Fruit fly (Drosophila melanogaster) whole organism, embryonic: ENCODE measurements around the gene CG11164.
A peak's percentile ranks its signal among the peaks of the same experiment; 100 is the strongest.

ENCODE experiments used
- ATbp ChIP-seq: fragments of 200-800 bp; sonication (Bioruptor generic); optimal IDR thresholded peaks from 2 replicates; lab custom pipeline; 2017; ENCODE audit warnings: missing biosample characterization, mild to moderate bottlenecking, missing genetic modification characterization, missing genetic modification reagents
- CG10209 ChIP-seq: fragments of 200-800 bp; sonication (Bioruptor generic); optimal IDR thresholded peaks from 3 replicates; lab custom pipeline; 2017; ENCODE audit warnings: missing biosample characterization, mild to moderate bottlenecking, missing genetic modification characterization, missing genetic modification reagents
- CG11560 ChIP-seq: fragments of 200-800 bp; sonication (Bioruptor generic); IDR thresholded peaks from 3 replicates; pipeline ENCODE4 v1.3.6; 2022; ENCODE audit warnings: missing biosample characterization, missing genetic modification characterization
- CG13424 ChIP-seq: fragments of 200-800 bp; sonication (Bioruptor generic); optimal IDR thresholded peaks from 2 replicates; lab custom pipeline; 2019; ENCODE audit warnings: missing biosample characterization, mild to moderate bottlenecking, missing genetic modification characterization, moderate library complexity
- CG13894 ChIP-seq: fragments of 200-800 bp; sonication (Bioruptor generic); optimal IDR thresholded peaks from 3 replicates; lab custom pipeline; 2018; ENCODE audit warnings: missing biosample characterization, mild to moderate bottlenecking, missing genetic modification characterization, moderate library complexity
- CG14050 ChIP-seq: fragments of 200-800 bp; sonication (Bioruptor generic); IDR thresholded peaks from 3 replicates; pipeline ENCODE4 v1.3.6; 2022; ENCODE audit warnings: missing biosample characterization, missing genetic modification characterization
- CG18476 ChIP-seq: fragments of 200-800 bp; sonication (Bioruptor generic); optimal IDR thresholded peaks from 2 replicates; lab custom pipeline; 2016; ENCODE audit warnings: missing biosample characterization, mild to moderate bottlenecking, missing genetic modification characterization
- CG2129 ChIP-seq: fragments of 200-800 bp; sonication (Bioruptor generic); IDR thresholded peaks from 2 replicates; pipeline ENCODE4 v1.3.6; 2022; ENCODE audit warnings: missing biosample characterization, missing genetic modification characterization; ENCODE audit not compliant: partially characterized antibody
- CG2202 ChIP-seq: fragments of 200-800 bp; sonication (Bioruptor generic); optimal IDR thresholded peaks from 2 replicates; lab custom pipeline; 2018; ENCODE audit warnings: missing biosample characterization, mild to moderate bottlenecking, missing genetic modification characterization
- CG30431 ChIP-seq: fragments of 200-800 bp; sonication (Bioruptor generic); optimal IDR thresholded peaks from 2 replicates; lab custom pipeline; 2017; ENCODE audit warnings: missing biosample characterization, missing genetic modification characterization
- CG32767 ChIP-seq: fragments of 200-800 bp; sonication (Bioruptor generic); IDR thresholded peaks from 2 replicates; pipeline ENCODE4 v1.3.6; 2022; ENCODE audit warnings: missing biosample characterization, missing genetic modification characterization
- CG3281 ChIP-seq: fragments of 200-800 bp; sonication (Bioruptor generic); optimal IDR thresholded peaks from 3 replicates; lab custom pipeline; 2017; ENCODE audit warnings: missing biosample characterization, mild to moderate bottlenecking, missing genetic modification characterization
- CG34376 ChIP-seq: fragments of 200-800 bp; sonication (Bioruptor generic); optimal IDR thresholded peaks from 2 replicates; lab custom pipeline; 2018; ENCODE audit warnings: missing biosample characterization, mild to moderate bottlenecking, missing genetic modification characterization
- CG5180 ChIP-seq: fragments of 200-800 bp; sonication (Bioruptor generic); optimal IDR thresholded peaks from 3 replicates; lab custom pipeline; 2017; ENCODE audit warnings: missing biosample characterization, missing genetic modification characterization, mild to moderate bottlenecking, moderate library complexity, missing genetic modification reagents
- CG9817 ChIP-seq: fragments of 200-800 bp; sonication (Bioruptor generic); optimal IDR thresholded peaks from 2 replicates; lab custom pipeline; 2018; ENCODE audit warnings: missing biosample characterization, mild to moderate bottlenecking, missing genetic modification characterization, moderate library complexity
- Doc3 ChIP-seq: fragments of 200-800 bp; sonication (Bioruptor generic); IDR thresholded peaks from 3 replicates; pipeline ENCODE4 v1.3.6; 2022; ENCODE audit warnings: missing biosample characterization, missing genetic modification characterization; ENCODE audit not compliant: partially characterized antibody
- Gug ChIP-seq: fragments of 200-800 bp; sonication (Bioruptor generic); IDR thresholded peaks from 4 replicates; pipeline ENCODE4 v1.3.6; 2022; ENCODE audit warnings: missing biosample characterization, missing genetic modification characterization
- HLH54F ChIP-seq: fragments of 200-800 bp; sonication (Bioruptor generic); optimal IDR thresholded peaks from 3 replicates; lab custom pipeline; 2016; ENCODE audit warnings: missing biosample characterization, missing genetic modification characterization
- Hmr ChIP-seq: fragments of 200-800 bp; sonication (Bioruptor generic); optimal IDR thresholded peaks from 3 replicates; lab custom pipeline; 2017; ENCODE audit warnings: mild to moderate bottlenecking, missing biosample characterization, missing genetic modification reagents, missing genetic modification characterization
- Hsf ChIP-seq: fragments of 200-800 bp; sonication (Bioruptor generic); optimal IDR thresholded peaks from 3 replicates; lab custom pipeline; 2016; ENCODE audit warnings: missing biosample characterization, missing genetic modification characterization
- Neu2 ChIP-seq: fragments of 200-800 bp; sonication (Bioruptor generic); optimal IDR thresholded peaks from 3 replicates; lab custom pipeline; 2016; ENCODE audit warnings: missing biosample characterization, missing genetic modification characterization, borderline replicate concordance
- Oaz ChIP-seq: fragments of 200-800 bp; sonication (Bioruptor generic); IDR thresholded peaks from 2 replicates; pipeline ENCODE4 v1.3.6; 2022; ENCODE audit warnings: missing biosample characterization, missing genetic modification characterization
- PHDP ChIP-seq: fragments of 200-800 bp; sonication (Bioruptor generic); optimal IDR thresholded peaks from 3 replicates; lab custom pipeline; 2018; ENCODE audit warnings: missing biosample characterization, mild to moderate bottlenecking, missing genetic modification characterization, moderate library complexity
- Ravus ChIP-seq: fragments of 200-800 bp; sonication (Bioruptor generic); IDR thresholded peaks from 2 replicates; pipeline ENCODE4 v1.3.6; 2022; ENCODE audit warnings: missing biosample characterization, missing genetic modification characterization
- Six4 ChIP-seq: fragments of 200-800 bp; sonication (Bioruptor generic); optimal IDR thresholded peaks from 2 replicates; lab custom pipeline; 2016; ENCODE audit warnings: missing biosample characterization, missing genetic modification characterization
- YL-1 ChIP-seq: fragments of 200-800 bp; sonication (Bioruptor generic); optimal IDR thresholded peaks from 3 replicates; lab custom pipeline; 2017; ENCODE audit warnings: missing biosample characterization, mild to moderate bottlenecking, missing genetic modification characterization
- bcd ChIP-seq: fragments of 200-800 bp; sonication (Bioruptor generic); optimal IDR thresholded peaks from 2 replicates; lab custom pipeline; 2017; ENCODE audit warnings: missing biosample characterization, mild to moderate bottlenecking, missing genetic modification characterization
- bsh ChIP-seq, 2 experiments: fragments of 200-800 bp; sonication (Bioruptor generic); optimal IDR thresholded peaks; 2 replicates each; lab custom pipeline; 2017 to 2018; ENCODE audit warnings: mild to moderate bottlenecking in 2 of 2, missing biosample characterization in 2 of 2, missing genetic modification characterization in 2 of 2, moderate library complexity in 1 of 2
- chif ChIP-seq, 2 experiments: fragments of 200-800 bp; sonication (Bioruptor generic); optimal IDR thresholded peaks; 3 replicates each; lab custom pipeline; 2016; ENCODE audit warnings: missing biosample characterization in 2 of 2, missing genetic modification characterization in 2 of 2
- da ChIP-seq: fragments of 200-800 bp; sonication (Bioruptor generic); optimal IDR thresholded peaks from 2 replicates; lab custom pipeline; 2016; ENCODE audit warnings: missing biosample characterization, missing genetic modification characterization
- danr ChIP-seq: fragments of 200-800 bp; sonication (Bioruptor generic); IDR thresholded peaks from 2 replicates; pipeline ENCODE4 v1.3.6; 2022; ENCODE audit warnings: missing biosample characterization, missing genetic modification characterization
- dmrt11E ChIP-seq: fragments of 200-800 bp; sonication (Bioruptor generic); optimal IDR thresholded peaks from 3 replicates; lab custom pipeline; 2018; ENCODE audit warnings: missing biosample characterization, mild to moderate bottlenecking, missing genetic modification characterization, moderate library complexity
- emc ChIP-seq: fragments of 200-800 bp; sonication (Bioruptor generic); optimal IDR thresholded peaks from 2 replicates; lab custom pipeline; 2016; ENCODE audit warnings: missing biosample characterization, missing genetic modification characterization
- esg ChIP-seq: fragments of 200-800 bp; sonication (Bioruptor generic); conservative IDR thresholded peaks from 2 replicates; pipeline ENCODE4 v1.3.6; 2022; ENCODE audit warnings: missing biosample characterization, missing genetic modification characterization
- gsb ChIP-seq: fragments of 200-800 bp; sonication (Bioruptor generic); IDR thresholded peaks from 2 replicates; pipeline ENCODE4 v1.3.6; 2022; ENCODE audit warnings: missing biosample characterization, missing genetic modification characterization
- gt ChIP-seq: fragments of 200-800 bp; sonication (Bioruptor generic); IDR thresholded peaks from 2 replicates; pipeline ENCODE4 v1.3.6; 2022; ENCODE audit warnings: missing biosample characterization, missing genetic modification characterization
- h ChIP-seq: fragments of >200 bp; optimal IDR thresholded peaks from 2 replicates; lab custom pipeline; 2017
- insv ChIP-seq, 2 experiments: fragments of 200-800 bp; sonication (Bioruptor generic); optimal IDR thresholded peaks; 3 replicates each; lab custom pipeline; 2016 to 2018; ENCODE audit warnings: missing biosample characterization in 2 of 2, missing genetic modification characterization in 2 of 2
- klu ChIP-seq: fragments of 200-800 bp; sonication (Bioruptor generic); IDR thresholded peaks from 2 replicates; pipeline ENCODE4 v1.3.6; 2022; ENCODE audit warnings: missing biosample characterization, missing genetic modification characterization
- lbe ChIP-seq: fragments of 200-800 bp; sonication (Bioruptor generic); optimal IDR thresholded peaks from 2 replicates; lab custom pipeline; 2016; ENCODE audit warnings: missing biosample characterization, mild to moderate bottlenecking, missing genetic modification characterization
- lilli ChIP-seq: fragments of 200-800 bp; sonication (Bioruptor generic); optimal IDR thresholded peaks from 3 replicates; lab custom pipeline; 2016; ENCODE audit warnings: missing biosample characterization, missing genetic modification characterization
- nom ChIP-seq: fragments of 200-800 bp; sonication (Bioruptor generic); optimal IDR thresholded peaks from 2 replicates; lab custom pipeline; 2017; ENCODE audit warnings: missing biosample characterization, missing genetic modification characterization, mild to moderate bottlenecking, moderate library complexity, missing genetic modification reagents
- otp ChIP-seq: fragments of 200-800 bp; sonication (Bioruptor generic); IDR thresholded peaks from 3 replicates; pipeline ENCODE4, ENCODE4 v1.3.6; 2022; ENCODE audit warnings: missing biosample characterization, missing genetic modification characterization
- pan ChIP-seq, 4 experiments: fragments of >200 bp in 3 of 4; fragments of 200-800 bp in 1 of 4; sonication (Bioruptor generic) in 1 of 4; optimal IDR thresholded peaks in 3 of 4; IDR thresholded peaks in 1 of 4; 2 replicates each; pipeline versions ENCODE4 v1.3.6 to Lab custom; 2017 to 2022; ENCODE audit warnings: missing biosample characterization in 2 of 4, missing genetic modification characterization in 2 of 4, mixed read lengths in 1 of 4
- sens-2 ChIP-seq: fragments of 200-800 bp; sonication (Bioruptor generic); IDR thresholded peaks from 2 replicates; pipeline ENCODE4 v1.3.6; 2022; ENCODE audit warnings: missing biosample characterization, missing genetic modification characterization
- seq ChIP-seq: fragments of 200-800 bp; sonication (Bioruptor generic); IDR thresholded peaks from 2 replicates; pipeline ENCODE4 v1.3.6; 2022; ENCODE audit warnings: missing biosample characterization, missing genetic modification characterization
- trem ChIP-seq: fragments of 200-800 bp; optimal IDR thresholded peaks from 3 replicates; lab custom pipeline; 2019; ENCODE audit warnings: missing biosample characterization, mild to moderate bottlenecking, missing genetic modification characterization, moderate library complexity
- vfl ChIP-seq: fragments of 200-800 bp; sonication (Bioruptor generic); optimal IDR thresholded peaks from 2 replicates; lab custom pipeline; 2016; ENCODE audit warnings: missing biosample characterization, missing genetic modification characterization
- wek ChIP-seq: fragments of 200-800 bp; sonication (Bioruptor generic); optimal IDR thresholded peaks from 3 replicates; lab custom pipeline; 2018; ENCODE audit warnings: missing biosample characterization, mild to moderate bottlenecking, missing genetic modification characterization, moderate library complexity
- wor ChIP-seq: fragments of 200-800 bp; sonication (Bioruptor generic); IDR thresholded peaks from 2 replicates; pipeline ENCODE4 v1.3.6; 2022; ENCODE audit warnings: missing biosample characterization, missing genetic modification characterization

The CG11164 gene

DNA sequence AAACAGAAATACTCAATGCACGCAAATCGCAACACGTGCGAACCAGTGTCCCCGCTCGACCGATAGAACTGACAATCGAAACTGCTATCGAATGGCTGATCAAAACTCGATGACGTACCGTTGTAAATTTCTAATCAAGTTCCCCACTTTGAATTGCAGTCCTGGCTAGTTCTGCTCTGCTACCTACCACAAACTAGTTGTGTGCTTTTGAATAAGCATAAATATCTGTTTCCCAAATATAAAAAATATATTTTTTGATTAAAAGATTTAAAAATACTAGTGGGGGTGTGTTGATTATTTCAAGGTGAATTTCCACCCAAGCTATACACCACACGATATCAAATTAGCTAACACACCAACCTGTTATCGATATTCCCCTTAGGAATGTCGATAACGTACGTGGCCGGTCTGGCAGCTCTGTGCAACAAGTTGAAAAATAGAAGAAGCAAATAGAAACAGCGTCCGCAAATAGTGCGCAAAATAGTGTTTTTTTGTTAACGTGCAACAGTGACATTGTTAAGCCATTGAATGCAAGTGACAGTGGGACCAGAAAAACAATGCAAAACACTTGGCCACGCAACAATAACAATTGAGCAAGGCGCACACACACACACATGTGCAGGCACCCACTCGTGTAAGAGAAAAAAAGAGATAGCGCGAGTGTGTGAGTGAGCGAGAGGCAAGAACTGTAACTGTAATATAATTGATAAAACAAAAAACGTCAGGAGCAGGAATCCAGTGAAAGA lies 43.3 kb upstream of the CG11164 start, which contains the start of the genes CG2691 and NFAT (continued):
- TF ChIP-seq lbe (GFP tag; lab: Kevin White, UChicago) = no peak
- no peak for TF ChIP-seq dmrt11E (tag; lab: Kevin White, UChicago)
- TF ChIP-seq Neu2 (GFP tag; lab: Kevin White, UChicago) = no peak
- TF ChIP-seq Hsf (GFP tag; lab: Kevin White, UChicago) = no peak
- TF ChIP-seq otp = no peak
- no peak for TF ChIP-seq PHDP
- no peak for TF ChIP-seq chif (GFP tag; optimal IDR thresholded peaks at IDR 0.05; lab: Kevin White, UChicago)
- TF ChIP-seq CG18476 (GFP tag; lab: Kevin White, UChicago) = no peak
- TF ChIP-seq CG11560 (tag; lab: Robert Waterston, UW) = peak; percentile 95
- no peak for TF ChIP-seq CG14050 (GFP tag; lab: Robert Waterston, UW)
- peak; percentile 7 for TF ChIP-seq Hmr (GFP tag; lab: Kevin White, UChicago)
- no peak for TF ChIP-seq ATbp (GFP tag; lab: Kevin White, UChicago)
- peak; percentile 44 for TF ChIP-seq YL-1
- TF ChIP-seq CG34376 (GFP tag; lab: Kevin White, UChicago) = peak; percentile 23
- TF ChIP-seq seq (GFP tag; lab: Robert Waterston, UW) = no peak
- TF ChIP-seq vfl (GFP tag; lab: Kevin White, UChicago) = no peak
- TF ChIP-seq Six4 = no peak
- peak; percentile 54 for TF ChIP-seq trem (tag; lab: Kevin White, UChicago)
- TF ChIP-seq nom (GFP tag; lab: Kevin White, UChicago) = peak; percentile 29
- no peak for TF ChIP-seq CG9817 (tag; lab: Kevin White, UChicago)
- TF ChIP-seq bcd (GFP tag; lab: Kevin White, UChicago) = no peak
- no peak for TF ChIP-seq CG13894 (tag; lab: Kevin White, UChicago)
- peak; percentile 56; the same call in 1 of the 3 replicates for TF ChIP-seq Doc3 (GFP tag; lab: Robert Waterston, UW)
- TF ChIP-seq lilli (GFP tag; lab: Kevin White, UChicago) = peak; percentile 11
- TF ChIP-seq CG10209 (GFP tag; lab: Kevin White, UChicago) = no peak
- peak in 1 of 2 experiments; percentile 40 for TF ChIP-seq bsh (GFP tag; optimal IDR thresholded peaks at IDR 0.05; lab: Kevin White, UChicago)
- no peak for TF ChIP-seq HLH54F
- no peak for TF ChIP-seq CG30431 (GFP tag; lab: Kevin White, UChicago)
- no peak for TF ChIP-seq CG13424
- TF ChIP-seq gt (GFP tag; lab: Robert Waterston, UW) = no peak
- no peak for TF ChIP-seq emc (GFP tag; lab: Kevin White, UChicago)
- no peak for TF ChIP-seq wek (GFP tag; lab: Kevin White, UChicago)
- TF ChIP-seq CG3281 (GFP tag; lab: Kevin White, UChicago) = no peak
- no peak for TF ChIP-seq pan (optimal IDR thresholded peaks at IDR 0.05; lab: Kevin White, UChicago)
- TF ChIP-seq pan (GFP tag; optimal IDR thresholded peaks at IDR 0.05 in 1 of 2, IDR thresholded peaks at IDR 0.05 in 1 of 2) = no peak
- no peak for TF ChIP-seq esg
- no peak for TF ChIP-seq Oaz
- peak in 1 of 2 experiments; percentile 27 for TF ChIP-seq insv (GFP tag; optimal IDR thresholded peaks at IDR 0.05; lab: Kevin White, UChicago)
- TF ChIP-seq da = no peak
- TF ChIP-seq wor (GFP tag; lab: Robert Waterston, UW) = no peak
- no peak for TF ChIP-seq danr (GFP tag; lab: Robert Waterston, UW)
- TF ChIP-seq CG32767 (GFP tag; lab: Robert Waterston, UW) = no peak
- no peak for TF ChIP-seq sens-2 (GFP tag; lab: Robert Waterston, UW)
- TF ChIP-seq klu = no peak
- no peak for TF ChIP-seq gsb (GFP tag; lab: Robert Waterston, UW)
- no peak for TF ChIP-seq h (lab: Kevin White, UChicago)
- no peak for TF ChIP-seq Gug (GFP tag; lab: Robert Waterston, UW)
- no peak for TF ChIP-seq CG2202 (tag; lab: Kevin White, UChicago)
- TF ChIP-seq CG2129 (GFP tag; lab: Robert Waterston, UW) = no peak
- no peak for TF ChIP-seq Ravus (GFP tag; lab: Robert Waterston, UW)
- no peak for TF ChIP-seq CG5180 (GFP tag; lab: Kevin White, UChicago)
